4 worm cellular contexts compared by ENCODE assay signal in genomic region chrV:356959-357702, ce11.
TF ChIP-seq lines count a peak whose summit lies in the region.

No protein-coding gene starts in this region.

TF ChIP-seq in whole organism, L3 larva, 47 proteins besides CTCF, POLR2A, EP300 and RAD21:
- TF ChIP-seq nfya-1 (tag; optimal IDR thresholded peaks at IDR 0.05; lab: Kevin White, UChicago; ENCODE audit: insufficient read depth) (peak; percentile 93), nhr-237 (tag; optimal IDR thresholded peaks at IDR 0.05; lab: Kevin White, UChicago) (no peak), nhr-77 (tag; optimal IDR thresholded peaks at IDR 0.05; lab: Kevin White, UChicago) (no peak), nhr-11 (tag; optimal IDR thresholded peaks at IDR 0.05; lab: Kevin White, UChicago) (no peak), nhr-67 (tag; optimal IDR thresholded peaks at IDR 0.05; lab: Kevin White, UChicago) (no peak)
TF ChIP-seq in whole organism, L3 larva: peak in this region for 1.

TF ChIP-seq in whole organism, L4 larva, 104 proteins besides CTCF, POLR2A, EP300 and RAD21:
- TF ChIP-seq set-16 (GFP tag; IDR thresholded peaks at IDR 0.05; lab: Robert Waterston, UW) (peak; percentile 87), F37D6.2 (tag; optimal IDR thresholded peaks at IDR 0.05; lab: Kevin White, UChicago) (no peak), ztf-11 (tag; optimal IDR thresholded peaks at IDR 0.05; lab: Kevin White, UChicago) (no peak)

TF ChIP-seq in whole organism, late embryonic, 69 proteins besides CTCF, POLR2A, EP300 and RAD21:
- peak; percentile 65 for TF ChIP-seq nfya-1 (tag; optimal IDR thresholded peaks at IDR 0.05; lab: Kevin White, UChicago)
- no peak for TF ChIP-seq sdc-2 (tag; optimal IDR thresholded peaks at IDR 0.05; lab: Kevin White, UChicago)

TF ChIP-seq in whole organism, young adult, 124 proteins besides CTCF, POLR2A, EP300 and RAD21:
- TF ChIP-seq T07F8.4 (tag; optimal IDR thresholded peaks at IDR 0.05; lab: Kevin White, UChicago) (no peak), lin-26 (GFP tag; IDR thresholded peaks at IDR 0.05; lab: Robert Waterston, UW) (no peak), snpc-3.4 (tag; optimal IDR thresholded peaks at IDR 0.05; lab: Kevin White, UChicago) (no peak), snpc-1.3 (tag; optimal IDR thresholded peaks at IDR 0.05; lab: Kevin White, UChicago; ENCODE audit: insufficient read depth) (no peak), efl-1 (GFP tag; optimal IDR thresholded peaks at IDR 0.05; lab: Kevin White, UChicago) (no peak), rcor-1 (GFP tag; IDR thresholded peaks at IDR 0.05; lab: Robert Waterston, UW) (no peak), egrh-3 (GFP tag; IDR thresholded peaks at IDR 0.05; lab: Robert Waterston, UW) (peak; percentile 63; the same call in 1 of the 2 replicates), somi-1 (GFP tag; optimal IDR thresholded peaks at IDR 0.05; lab: Kevin White, UChicago) (no peak), lag-1 (GFP tag; IDR thresholded peaks at IDR 0.05; lab: Robert Waterston, UW) (no peak), B0336.3 (GFP tag; IDR thresholded peaks at IDR 0.05; lab: Robert Waterston, UW) (no peak), let-526 (GFP tag; IDR thresholded peaks at IDR 0.05; lab: Robert Waterston, UW) (no peak), nfya-1 (tag; optimal IDR thresholded peaks at IDR 0.05; lab: Kevin White, UChicago; ENCODE audit: borderline replicate concordance, insufficient read depth) (no peak), Y53F4B.3 (GFP tag; IDR thresholded peaks at IDR 0.05; lab: Robert Waterston, UW) (no peak), sea-2 (GFP tag; IDR thresholded peaks at IDR 0.05; lab: Robert Waterston, UW) (no peak), dpff-1 (tag; optimal IDR thresholded peaks at IDR 0.05; lab: Kevin White, UChicago) (no peak), mxl-1 (tag; optimal IDR thresholded peaks at IDR 0.05; lab: Kevin White, UChicago) (no peak), tlf-1 (GFP tag; optimal IDR thresholded peaks at IDR 0.05; lab: Kevin White, UChicago) (no peak), F37B4.10 (GFP tag; IDR thresholded peaks at IDR 0.05; lab: Robert Waterston, UW) (0 out of 2 replicates have a peak, but pooled peaks have one; percentile 74), ztf-18 (tag; optimal IDR thresholded peaks at IDR 0.05; lab: Kevin White, UChicago) (no peak), zfh-2 (GFP tag; conservative IDR thresholded peaks at IDR 0.05; lab: Robert Waterston, UW) (peak; percentile 87), pbrm-1 (GFP tag; IDR thresholded peaks at IDR 0.05; lab: Robert Waterston, UW) (no peak), nfyb-1 (GFP tag; IDR thresholded peaks at IDR 0.05; lab: Robert Waterston, UW) (no peak), nhr-120 (GFP tag; IDR thresholded peaks at IDR 0.05; lab: Robert Waterston, UW) (no peak), ceh-79 (tag; optimal IDR thresholded peaks at IDR 0.05; lab: Kevin White, UChicago) (no peak), Y67H2A.10 (GFP tag; conservative IDR thresholded peaks at IDR 0.05; lab: Robert Waterston, UW) (no peak)
